Worm (Caenorhabditis elegans) whole organism, L3 larva: ENCODE data around the gene Y51A2A.4.
A peak's percentile ranks its signal among the peaks of the same experiment; 100 is the strongest.

Experiments
- aly-2 ChIP-seq: fragments of 150-350 bp; optimal IDR thresholded peaks from 2 replicates; lab custom pipeline; 2014; ENCODE audit warnings: missing biosample characterization, missing genetic modification characterization
- ama-1 ChIP-seq: fragments of 150-350 bp; optimal IDR thresholded peaks from 2 replicates; lab custom pipeline; 2018
- elt-2 ChIP-seq: sonication (generic microtip); optimal IDR thresholded peaks from 2 replicates; lab custom pipeline; 2016; ENCODE audit warnings: missing genetic modification reagents, mild to moderate bottlenecking, missing genetic modification characterization, missing compliant biosample characterization
- elt-3 ChIP-seq, 3 experiments: fragments of 150-350 bp in 1 of 3; sonication (generic microtip) in 2 of 3; optimal IDR thresholded peaks; 2 replicates in 2 of 3; 4 replicates in 1 of 3; lab custom pipeline; 2014 to 2017; ENCODE audit warnings: missing biosample characterization in 3 of 3, missing genetic modification characterization in 3 of 3
- jun-1 ChIP-seq: fragments of 150-350 bp; optimal IDR thresholded peaks from 2 replicates; lab custom pipeline; 2014; ENCODE audit warnings: missing biosample characterization, missing genetic modification reagents, missing genetic modification characterization
- lin-39 ChIP-seq: fragments of 150-350 bp; optimal IDR thresholded peaks from 2 replicates; lab custom pipeline; 2018; ENCODE audit warnings: missing biosample characterization, missing genetic modification reagents, missing genetic modification characterization
- nfya-1 ChIP-seq: sonication (generic microtip); optimal IDR thresholded peaks from 2 replicates; lab custom pipeline; 2017; ENCODE audit warnings: missing genetic modification characterization, mild to moderate bottlenecking, missing compliant biosample characterization, antibody characterized with exemption, moderate library complexity; ENCODE audit not compliant: insufficient read depth
- nhr-28 ChIP-seq: fragments of 150-350 bp; optimal IDR thresholded peaks from 2 replicates; lab custom pipeline; 2014; ENCODE audit warnings: missing biosample characterization, missing genetic modification characterization
- pha-4 ChIP-seq: fragments of 150-350 bp; optimal IDR thresholded peaks from 2 replicates; lab custom pipeline; 2014; ENCODE audit warnings: missing biosample characterization, missing genetic modification reagents, missing genetic modification characterization
- pqm-1 ChIP-seq: fragments of 150-350 bp; optimal IDR thresholded peaks from 2 replicates; lab custom pipeline; 2017; ENCODE audit warnings: missing biosample characterization, missing genetic modification characterization, inconsistent platforms
- sea-2 ChIP-seq: fragments of 150-350 bp; sonication (generic microtip); optimal IDR thresholded peaks from 4 replicates; lab custom pipeline; 2014; ENCODE audit warnings: missing biosample characterization, missing genetic modification reagents, missing genetic modification characterization
- skn-1 ChIP-seq: fragments of 150-350 bp; optimal IDR thresholded peaks from 2 replicates; lab custom pipeline; 2014; ENCODE audit warnings: missing biosample characterization, missing genetic modification characterization

DNA sequence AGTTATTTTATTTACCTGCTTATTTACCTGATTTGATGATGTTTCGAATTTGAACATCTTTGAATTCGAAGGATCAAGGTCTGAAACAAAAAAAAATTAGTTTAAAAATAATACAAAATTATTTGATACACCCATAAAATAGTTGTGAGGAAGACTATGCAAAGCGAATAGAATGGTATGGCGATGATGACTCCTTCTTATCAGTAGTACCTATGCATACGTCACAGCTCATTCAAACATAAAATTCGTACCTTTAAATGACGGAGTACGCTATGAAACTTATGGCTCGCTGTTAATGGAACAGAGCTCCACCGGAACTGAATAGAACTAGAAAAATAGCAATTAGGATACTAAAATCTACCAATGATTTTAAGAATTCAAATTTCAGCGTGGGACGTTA lies 38.5 kb upstream of the Y51A2A.4 start, which contains the start of gene R10E8.1:
- TF ChIP-seq elt-3 (tag; optimal IDR thresholded peaks at IDR 0.05; lab: Kevin White, UChicago), result no peak
- TF ChIP-seq nfya-1 (tag; lab: Kevin White, UChicago), result no peak
- no peak for TF ChIP-seq sea-2 (GFP tag; lab: Kevin White, UChicago)
- TF ChIP-seq aly-2, result no peak
- TF ChIP-seq elt-2 (tag; lab: Kevin White, UChicago), result peak; percentile 71
- TF ChIP-seq lin-39 (tag; lab: Kevin White, UChicago), result no peak
- peak; percentile 59 for TF ChIP-seq pqm-1 (tag; lab: Kevin White, UChicago)
- no peak for TF ChIP-seq nhr-28 (tag; lab: Kevin White, UChicago)
- TF ChIP-seq jun-1 (tag; lab: Kevin White, UChicago), result no peak
- no peak for TF ChIP-seq pha-4 (tag; lab: Kevin White, UChicago)
- no peak for TF ChIP-seq ama-1 (lab: Kevin White, UChicago)
- no peak for TF ChIP-seq skn-1
